Worm (Caenorhabditis elegans): Measurements from ENCODE around the gene col-71.

- TF ChIP-seq nhr-237 (tag; optimal IDR thresholded peaks at IDR 0.05) (no peak), elt-3 (tag; optimal IDR thresholded peaks at IDR 0.05) (no peak), unc-62 (GFP tag; optimal IDR thresholded peaks at IDR 0.05) (no peak), mep-1 (tag; optimal IDR thresholded peaks at IDR 0.05) (no peak), ces-1 (GFP tag; optimal IDR thresholded peaks at IDR 0.05) (no peak), nhr-28 (tag; optimal IDR thresholded peaks at IDR 0.05) (no peak), mab-5 (tag; optimal IDR thresholded peaks at IDR 0.05) (no peak), sptf-1 (tag; optimal IDR thresholded peaks at IDR 0.05) (no peak), pha-4 (tag; optimal IDR thresholded peaks at IDR 0.05) (no peak), blmp-1 (tag; optimal IDR thresholded peaks at IDR 0.05) (no peak)
These were observed 48.0 kb upstream of the col-71 start, which contains the start of gene W10G11.19 for ce11 chrII:3550352-3550751.

All from whole organism, mixed stage, embryonic.